Worm (Caenorhabditis elegans) whole organism, L2 larva: ENCODE measurements around the gene glb-17.

Experiments
- C34F6.9 ChIP-seq: fragments of 150-350 bp; optimal IDR thresholded peaks from 2 replicates; lab custom pipeline; 2014; ENCODE audit warnings: missing biosample characterization, missing genetic modification characterization
- F13H6.1 ChIP-seq: sonication (generic microtip); optimal IDR thresholded peaks from 2 replicates; lab custom pipeline; 2016; ENCODE audit warnings: missing genetic modification characterization, missing compliant biosample characterization
- R02D3.7 ChIP-seq: fragments of 150-350 bp; optimal IDR thresholded peaks from 2 replicates; lab custom pipeline; 2014; ENCODE audit warnings: missing biosample characterization, missing genetic modification characterization
- Y55F3AM.14 ChIP-seq: fragments of 200-800 bp; sonication (Bioruptor generic); optimal IDR thresholded peaks from 2 replicates; lab custom pipeline; 2018; ENCODE audit warnings: mild to moderate bottlenecking, missing genetic modification characterization, missing compliant biosample characterization
- alr-1 ChIP-seq: fragments of 150-350 bp; optimal IDR thresholded peaks from 2 replicates; lab custom pipeline; 2014; ENCODE audit warnings: missing biosample characterization, missing genetic modification characterization
- ama-1 ChIP-seq: fragments of 150-350 bp; optimal IDR thresholded peaks from 2 replicates; lab custom pipeline; 2018; ENCODE audit warnings: inconsistent platforms
- blmp-1 ChIP-seq: sonication (generic microtip); optimal IDR thresholded peaks from 2 replicates; lab custom pipeline; 2017; ENCODE audit warnings: missing genetic modification characterization, mild to moderate bottlenecking, missing compliant biosample characterization, antibody characterized with exemption, moderate library complexity; ENCODE audit not compliant: insufficient read depth
- crh-2 ChIP-seq: sonication (generic microtip); optimal IDR thresholded peaks from 2 replicates; lab custom pipeline; 2017; ENCODE audit warnings: missing biosample characterization, missing genetic modification characterization
- dmd-4 ChIP-seq: sonication (generic microtip); optimal IDR thresholded peaks from 2 replicates; lab custom pipeline; 2017; ENCODE audit warnings: missing biosample characterization, missing genetic modification characterization
- egl-27 ChIP-seq: sonication (generic microtip); optimal IDR thresholded peaks from 3 replicates; lab custom pipeline; 2017; ENCODE audit warnings: missing biosample characterization, missing genetic modification reagents, missing genetic modification characterization
- elt-1 ChIP-seq: fragments of 150-350 bp; optimal IDR thresholded peaks from 2 replicates; lab custom pipeline; 2014; ENCODE audit warnings: missing biosample characterization, missing genetic modification characterization
- fos-1 ChIP-seq: fragments of 150-350 bp; optimal IDR thresholded peaks from 2 replicates; lab custom pipeline; 2014; ENCODE audit warnings: missing biosample characterization, missing genetic modification characterization
- gmeb-1 ChIP-seq: fragments of 150-350 bp; optimal IDR thresholded peaks from 2 replicates; lab custom pipeline; 2014; ENCODE audit warnings: missing biosample characterization, missing genetic modification characterization
- lin-11 ChIP-seq: fragments of 150-350 bp; sonication (generic microtip); optimal IDR thresholded peaks from 2 replicates; lab custom pipeline; 2014; ENCODE audit warnings: missing biosample characterization, missing genetic modification characterization, inconsistent platforms, mixed read lengths
- lin-39 ChIP-seq: fragments of 150-350 bp; optimal IDR thresholded peaks from 2 replicates; lab custom pipeline; 2014; ENCODE audit warnings: missing biosample characterization, missing genetic modification reagents, missing genetic modification characterization
- nhr-10 ChIP-seq: sonication (generic microtip); optimal IDR thresholded peaks from 2 replicates; lab custom pipeline; 2017; ENCODE audit warnings: missing biosample characterization, missing genetic modification characterization
- nhr-12 ChIP-seq: fragments of 150-350 bp; optimal IDR thresholded peaks from 2 replicates; lab custom pipeline; 2014; ENCODE audit warnings: missing biosample characterization, missing genetic modification characterization
- nhr-21 ChIP-seq: fragments of 150-350 bp; optimal IDR thresholded peaks from 2 replicates; lab custom pipeline; 2014; ENCODE audit warnings: missing biosample characterization, missing genetic modification characterization
- nhr-23 ChIP-seq: fragments of 150-350 bp; optimal IDR thresholded peaks from 2 replicates; lab custom pipeline; 2014; ENCODE audit warnings: missing biosample characterization, missing genetic modification reagents, missing genetic modification characterization
- nhr-237 ChIP-seq: fragments of 150-350 bp; optimal IDR thresholded peaks from 2 replicates; lab custom pipeline; 2014; ENCODE audit warnings: missing biosample characterization, missing genetic modification characterization
- nhr-25 ChIP-seq: fragments of 150-350 bp; sonication (generic microtip); optimal IDR thresholded peaks from 3 replicates; lab custom pipeline; 2014; ENCODE audit warnings: missing biosample characterization, missing genetic modification characterization
- nhr-77 ChIP-seq: fragments of 150-350 bp; optimal IDR thresholded peaks from 2 replicates; lab custom pipeline; 2014; ENCODE audit warnings: missing biosample characterization, missing genetic modification characterization
- sem-4 ChIP-seq: fragments of 150-350 bp; optimal IDR thresholded peaks from 2 replicates; lab custom pipeline; 2014; ENCODE audit warnings: missing biosample characterization, missing genetic modification reagents, missing genetic modification characterization
- skn-1 ChIP-seq: sonication (generic microtip); optimal IDR thresholded peaks from 2 replicates; lab custom pipeline; 2017; ENCODE audit warnings: missing biosample characterization, missing genetic modification characterization
- sma-3 ChIP-seq: sonication (generic microtip); optimal IDR thresholded peaks from 2 replicates; lab custom pipeline; 2016; ENCODE audit warnings: missing genetic modification reagents, missing genetic modification characterization, missing compliant biosample characterization
- sma-9 ChIP-seq, 2 experiments: fragments of 150-350 bp in 1 of 2; sonication (generic microtip) in 1 of 2; optimal IDR thresholded peaks; 2 replicates each; lab custom pipeline; 2014 to 2016; ENCODE audit warnings: missing genetic modification characterization in 2 of 2, mild to moderate bottlenecking in 1 of 2, missing biosample characterization in 1 of 2, missing compliant biosample characterization in 1 of 2, missing genetic modification reagents in 1 of 2, moderate library complexity in 1 of 2
- snpc-4 ChIP-seq: fragments of 150-350 bp; optimal IDR thresholded peaks from 2 replicates; lab custom pipeline; 2014; ENCODE audit warnings: missing biosample characterization, missing genetic modification characterization
- unc-55 ChIP-seq: fragments of 150-350 bp; sonication (generic microtip); optimal IDR thresholded peaks from 3 replicates; lab custom pipeline; 2014; ENCODE audit warnings: missing biosample characterization, missing genetic modification reagents, missing genetic modification characterization
- unc-62 ChIP-seq: fragments of 150-350 bp; optimal IDR thresholded peaks from 2 replicates; lab custom pipeline; 2014; ENCODE audit warnings: missing biosample characterization, missing genetic modification reagents, missing genetic modification characterization
- zag-1 ChIP-seq: fragments of 150-350 bp; optimal IDR thresholded peaks from 2 replicates; lab custom pipeline; 2014; ENCODE audit warnings: missing biosample characterization, missing genetic modification characterization
- ztf-1 ChIP-seq: fragments of 200-800 bp; sonication (Bioruptor generic); conservative IDR thresholded peaks from 2 replicates; pipeline ENCODE4 v1.3.6; 2022; ENCODE audit warnings: missing genetic modification characterization, missing compliant biosample characterization
- ztf-11 ChIP-seq: sonication (generic microtip); optimal IDR thresholded peaks from 2 replicates; lab custom pipeline; 2017; ENCODE audit warnings: missing biosample characterization, missing genetic modification characterization
- ztf-4 ChIP-seq: fragments of 150-350 bp; optimal IDR thresholded peaks from 2 replicates; lab custom pipeline; 2014; ENCODE audit warnings: missing biosample characterization, missing genetic modification characterization

glb-17 gene

ce11 chrX:9536008-9536407, 40.8 kb downstream of the glb-17 start:
- TF ChIP-seq F13H6.1 (tag; lab: Kevin White, UChicago) (no peak), egl-27 (tag; lab: Kevin White, UChicago) (no peak), nhr-21 (tag; lab: Kevin White, UChicago) (peak; percentile 51), ztf-4 (tag; lab: Kevin White, UChicago) (peak; percentile 9), ztf-11 (tag; lab: Kevin White, UChicago) (no peak), lin-39 (tag; lab: Kevin White, UChicago) (no peak), fos-1 (tag; lab: Kevin White, UChicago) (no peak), nhr-25 (tag; lab: Kevin White, UChicago) (peak; percentile 46), crh-2 (no peak)

ce11 chrX:9531640-9532039, 45.2 kb downstream of the glb-17 start:
- TF ChIP-seq sma-9 (GFP tag; optimal IDR thresholded peaks at IDR 0.05; lab: Kevin White, UChicago) (no peak), sma-9 (tag; optimal IDR thresholded peaks at IDR 0.05; lab: Kevin White, UChicago) (no peak), unc-62 (GFP tag; lab: Kevin White, UChicago) (no peak), Y55F3AM.14 (GFP tag; lab: Kevin White, UChicago) (no peak), nhr-237 (tag; lab: Kevin White, UChicago) (no peak), ztf-11 (tag; lab: Kevin White, UChicago) (no peak), blmp-1 (tag; lab: Kevin White, UChicago) (no peak), ztf-4 (tag; lab: Kevin White, UChicago) (no peak), fos-1 (tag; lab: Kevin White, UChicago) (no peak), skn-1 (tag; lab: Kevin White, UChicago) (no peak), F13H6.1 (tag; lab: Kevin White, UChicago) (no peak)

ce11 chrX:9529360-9529759, 47.5 kb downstream of the glb-17 start, which contains the start of gene C07B5.4:
C07B5.4 (plus strand) TSS chrX:9529660.
- TF ChIP-seq sem-4 (tag; lab: Kevin White, UChicago) (no peak), lin-11 (tag; lab: Kevin White, UChicago) (no peak), F13H6.1 (tag; lab: Kevin White, UChicago) (no peak), elt-1 (no peak), nhr-237 (tag; lab: Kevin White, UChicago) (no peak), unc-55 (GFP tag; lab: Kevin White, UChicago) (no peak), nhr-10 (tag; lab: Kevin White, UChicago) (no peak), C34F6.9 (tag; lab: Kevin White, UChicago) (no peak), nhr-77 (tag; lab: Kevin White, UChicago) (no peak), dmd-4 (tag; lab: Kevin White, UChicago) (no peak), nhr-23 (tag; lab: Kevin White, UChicago) (no peak), sma-3 (GFP tag; lab: Kevin White, UChicago) (no peak), ztf-1 (no peak), alr-1 (tag; lab: Kevin White, UChicago) (no peak), nhr-21 (tag; lab: Kevin White, UChicago) (no peak)

ce11 chrX:9527898-9528297, 48.9 kb downstream of the glb-17 start:
- TF ChIP-seq blmp-1 (tag; lab: Kevin White, UChicago): peak; percentile 55
- TF ChIP-seq R02D3.7: no peak
- peak; percentile 25 for TF ChIP-seq crh-2
- no peak for TF ChIP-seq nhr-12
- TF ChIP-seq snpc-4 (tag; lab: Kevin White, UChicago): no peak
- peak; percentile 15 for TF ChIP-seq sma-3 (GFP tag; lab: Kevin White, UChicago)
- TF ChIP-seq nhr-25 (tag; lab: Kevin White, UChicago): peak; percentile 68
- no peak for TF ChIP-seq alr-1 (tag; lab: Kevin White, UChicago)
- TF ChIP-seq sma-9 (GFP tag; optimal IDR thresholded peaks at IDR 0.05; lab: Kevin White, UChicago): no peak
- no peak for TF ChIP-seq sma-9 (tag; optimal IDR thresholded peaks at IDR 0.05; lab: Kevin White, UChicago)
- no peak for TF ChIP-seq C34F6.9 (tag; lab: Kevin White, UChicago)
- TF ChIP-seq unc-62 (GFP tag; lab: Kevin White, UChicago): no peak
- TF ChIP-seq gmeb-1 (tag; lab: Kevin White, UChicago): no peak
- TF ChIP-seq ama-1 (lab: Kevin White, UChicago): no peak
- no peak for TF ChIP-seq zag-1 (tag; lab: Kevin White, UChicago)
